Fruit fly (Drosophila melanogaster): ENCODE data around the gene CG2201.

The CG2201 gene

dm6 chr2L:21623685-21624471, at the start of gene CG2201:
TSS of gene CG2201 (minus strand) at chr2L:21624080.
- TF ChIP-seq noc (tag; optimal IDR thresholded peaks at IDR 0.05), result peak; percentile 40

- TF ChIP-seq noc (tag; optimal IDR thresholded peaks at IDR 0.05), result no peak
These were observed 34.7 kb upstream of the CG2201 start, which contains the start of gene Cul2 for dm6 chr2L:21658529-21659009. TSS of gene Cul2 (plus strand) at chr2L:21658735.

DNA sequence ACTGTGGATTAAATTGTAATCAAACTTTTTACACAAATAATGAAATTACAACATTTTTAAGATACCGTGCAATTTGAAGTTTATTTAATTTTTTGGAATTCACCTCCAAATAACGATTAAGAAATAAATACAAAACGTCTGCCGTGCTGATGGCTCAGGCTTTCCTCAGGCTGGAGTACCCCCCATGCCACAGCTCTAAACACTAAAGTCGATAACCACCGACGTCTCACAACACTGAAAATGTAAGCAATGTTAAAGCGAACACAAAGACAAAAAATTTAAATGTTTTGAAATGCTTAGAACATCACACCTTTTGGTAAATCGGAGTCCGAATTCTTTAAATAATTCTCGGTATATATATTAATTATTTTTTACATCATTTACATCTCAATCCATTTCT, 33.5 kb upstream of the CG2201 start:
- TF ChIP-seq noc (tag; optimal IDR thresholded peaks at IDR 0.05), result no peak

DNA sequence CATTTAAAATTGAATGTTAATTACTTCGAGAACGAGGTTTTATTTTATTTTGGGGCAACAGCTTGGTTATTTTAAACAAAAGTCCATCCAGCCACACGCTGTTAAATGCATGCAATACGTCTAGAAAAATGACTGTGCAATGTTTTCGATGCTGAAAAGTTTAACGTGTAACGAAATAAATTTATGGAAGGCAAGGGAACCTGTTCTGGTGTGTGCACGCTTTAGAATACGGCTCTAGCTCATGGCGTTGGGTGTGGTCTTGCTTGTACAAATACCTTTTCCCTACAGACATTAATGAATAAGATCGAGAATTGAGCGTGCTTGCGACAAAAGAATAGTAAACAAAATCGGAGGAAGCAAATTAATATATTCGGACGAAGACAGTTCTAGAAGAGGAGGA, 24.9 kb upstream of the CG2201 start:
- no peak for TF ChIP-seq noc (tag; optimal IDR thresholded peaks at IDR 0.05)

dm6 chr2L:21632909-21633308, 9.0 kb upstream of the CG2201 start:
- no peak for TF ChIP-seq noc (tag; optimal IDR thresholded peaks at IDR 0.05)

dm6 chr2L:21632032-21632587, 8.2 kb upstream of the CG2201 start, which contains the start of gene Ac3:
TSS of gene Ac3 (plus strand) at chr2L:21632587.
- no peak for TF ChIP-seq noc (tag; optimal IDR thresholded peaks at IDR 0.05)

dm6 chr2L:21630563-21630817, 6.6 kb upstream of the CG2201 start:
- TF ChIP-seq noc (tag; optimal IDR thresholded peaks at IDR 0.05), result no peak

DNA sequence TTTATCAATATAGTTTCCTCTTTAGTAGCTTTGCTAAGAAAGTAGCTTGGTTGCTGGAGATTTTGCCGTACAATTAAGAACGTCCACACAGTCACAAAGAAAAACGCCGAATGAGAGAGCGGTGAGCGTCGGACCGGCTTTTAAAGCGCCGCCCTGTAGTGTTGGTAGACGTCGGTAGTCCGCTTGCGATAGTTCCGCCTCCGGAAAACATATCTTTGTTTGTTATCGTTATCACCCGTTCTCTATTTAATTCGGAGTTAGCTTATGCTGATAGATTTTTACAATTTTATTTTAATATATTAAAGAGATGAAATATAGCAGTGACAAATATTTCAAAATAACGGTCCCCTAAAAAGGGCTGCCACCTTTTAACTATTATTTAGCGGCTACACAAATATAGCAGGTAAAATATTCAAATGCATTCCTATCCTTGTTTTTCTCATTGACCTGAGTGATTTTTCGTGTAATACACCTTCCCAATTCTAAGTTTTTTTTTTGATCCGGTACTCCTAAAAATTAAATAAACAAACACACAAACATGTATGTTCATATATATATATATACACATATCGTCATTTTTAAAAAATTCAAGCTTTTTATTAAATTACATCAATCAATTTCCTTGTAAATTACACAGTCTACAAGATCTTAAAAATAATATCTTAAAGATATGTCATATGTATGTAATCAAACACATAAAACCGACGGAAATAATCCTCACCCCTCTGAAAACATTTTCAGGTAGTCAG, 6.1 kb upstream of the CG2201 start, which contains the start of gene Df31:
Df31 (minus strand) TSS at position 119 of the 749 bp plus-strand sequence.
- no peak for TF ChIP-seq noc (tag; optimal IDR thresholded peaks at IDR 0.05)

DNA sequence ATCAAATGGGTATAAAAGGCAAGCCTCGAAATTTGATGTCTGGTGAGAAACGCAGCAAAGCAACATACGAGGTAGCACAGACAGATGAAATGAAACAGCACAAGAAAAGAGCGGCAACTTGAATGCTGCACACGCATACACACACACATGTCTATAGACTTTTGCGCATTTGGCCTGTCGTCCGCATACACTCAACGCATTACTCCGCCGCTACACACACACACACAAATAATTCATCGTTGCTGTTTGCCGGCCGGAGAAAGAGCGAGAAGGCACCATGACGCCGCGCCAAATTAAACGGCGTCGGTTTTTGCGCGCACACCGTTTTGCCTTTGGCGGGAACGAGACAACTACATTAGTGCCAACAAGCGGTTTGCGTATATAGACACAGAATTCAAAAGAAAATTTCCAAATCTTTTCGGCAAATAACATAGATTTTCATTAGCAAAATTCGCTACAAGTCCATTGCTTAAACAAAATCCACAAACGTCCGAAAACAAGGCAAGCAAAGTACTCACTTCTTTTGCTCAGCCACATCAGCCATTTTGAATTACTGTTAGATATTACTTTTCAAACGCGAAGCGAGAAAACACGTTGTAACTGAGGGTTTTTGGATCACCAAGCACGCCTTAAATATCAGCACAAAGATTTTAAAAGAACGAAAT, 5.4 kb upstream of the CG2201 start:
- TF ChIP-seq noc (tag; optimal IDR thresholded peaks at IDR 0.05), result no peak

dm6 chr2L:21628533-21628932, 4.7 kb upstream of the CG2201 start:
- no peak for TF ChIP-seq noc (tag; optimal IDR thresholded peaks at IDR 0.05)

dm6 chr2L:21627957-21628356, 4.1 kb upstream of the CG2201 start:
- TF ChIP-seq noc (tag; optimal IDR thresholded peaks at IDR 0.05), result no peak

DNA sequence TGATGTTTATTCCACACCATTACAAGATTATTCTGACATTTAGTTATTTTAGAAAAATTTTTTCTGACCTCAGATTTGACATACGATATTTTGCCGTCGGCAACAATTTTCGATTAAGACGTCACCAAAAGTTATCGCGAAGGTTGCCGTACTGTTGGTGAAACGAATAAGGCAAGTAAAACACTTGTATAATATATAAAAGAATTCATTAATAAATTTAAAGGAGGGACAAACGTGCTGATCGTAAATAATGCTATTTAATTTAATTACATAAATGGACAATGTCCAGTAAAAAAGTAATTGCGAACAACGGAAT, 550 bp upstream of the CG2201 start:
- TF ChIP-seq noc (tag; optimal IDR thresholded peaks at IDR 0.05), result no peak

dm6 chr2L:21622709-21623684, 883 bp downstream of the CG2201 start:
- TF ChIP-seq noc (tag; optimal IDR thresholded peaks at IDR 0.05), result no peak

dm6 chr2L:21622062-21622589, 1.8 kb downstream of the CG2201 start:
- no peak for TF ChIP-seq noc (tag; optimal IDR thresholded peaks at IDR 0.05)

dm6 chr2L:21620527-21620926, 3.4 kb downstream of the CG2201 start:
- no peak for TF ChIP-seq noc (tag; optimal IDR thresholded peaks at IDR 0.05)
